Fruit fly (Drosophila melanogaster) whole organism, embryonic: ENCODE data around the gene CG14650.

Source experiments
- Adf1 ChIP-seq: fragments of 200-800 bp; sonication (Bioruptor generic); IDR thresholded peaks from 2 replicates; pipeline ENCODE4 v1.3.6; 2022; ENCODE audit warnings: missing biosample characterization, missing genetic modification characterization
- Bgb ChIP-seq: fragments of 200-800 bp; sonication (Bioruptor generic); IDR thresholded peaks from 2 replicates; pipeline ENCODE4 v1.3.6; 2022; ENCODE audit warnings: missing biosample characterization, missing genetic modification characterization; ENCODE audit not compliant: partially characterized antibody
- CG10147 ChIP-seq: fragments of 200-800 bp; sonication (Bioruptor generic); optimal IDR thresholded peaks from 2 replicates; lab custom pipeline; 2019; ENCODE audit warnings: missing biosample characterization, mild to moderate bottlenecking, missing genetic modification characterization, moderate library complexity
- CG10267 ChIP-seq: fragments of 200-800 bp; sonication (Bioruptor generic); optimal IDR thresholded peaks from 2 replicates; lab custom pipeline; 2018; ENCODE audit warnings: missing biosample characterization, mild to moderate bottlenecking, missing genetic modification characterization, moderate library complexity
- CG11247 ChIP-seq: fragments of 200-800 bp; sonication (Bioruptor generic); IDR thresholded peaks from 2 replicates; pipeline ENCODE4 v1.3.6; 2022; ENCODE audit warnings: missing biosample characterization, missing genetic modification characterization
- CG17829 ChIP-seq: fragments of 200-800 bp; optimal IDR thresholded peaks from 2 replicates; lab custom pipeline; 2019; ENCODE audit warnings: missing biosample characterization, mild to moderate bottlenecking, missing genetic modification characterization, moderate library complexity
- CG3065 ChIP-seq: fragments of 200-800 bp; sonication (Bioruptor generic); optimal IDR thresholded peaks from 2 replicates; lab custom pipeline; 2016; ENCODE audit warnings: missing biosample characterization, missing genetic modification characterization
- CG3163 ChIP-seq: fragments of 200-800 bp; sonication (Bioruptor generic); optimal IDR thresholded peaks from 3 replicates; lab custom pipeline; 2016; ENCODE audit warnings: missing biosample characterization, missing genetic modification characterization
- CG32767 ChIP-seq: fragments of 200-800 bp; sonication (Bioruptor generic); IDR thresholded peaks from 2 replicates; pipeline ENCODE4 v1.3.6; 2022; ENCODE audit warnings: missing biosample characterization, missing genetic modification characterization
- CG33557 ChIP-seq: fragments of 200-800 bp; sonication (Bioruptor generic); optimal IDR thresholded peaks from 2 replicates; lab custom pipeline; 2019; ENCODE audit warnings: missing biosample characterization, mild to moderate bottlenecking, missing genetic modification characterization, moderate library complexity
- CG4617 ChIP-seq: fragments of 200-800 bp; sonication (Bioruptor generic); optimal IDR thresholded peaks from 3 replicates; lab custom pipeline; 2016; ENCODE audit warnings: missing biosample characterization, missing genetic modification characterization, borderline replicate concordance
- CG4707 ChIP-seq: fragments of 200-800 bp; sonication (Bioruptor generic); optimal IDR thresholded peaks from 2 replicates; lab custom pipeline; 2018; ENCODE audit warnings: missing biosample characterization, mild to moderate bottlenecking, missing genetic modification characterization, moderate library complexity
- CG7963 ChIP-seq: fragments of 200-800 bp; sonication (Bioruptor generic); IDR thresholded peaks from 3 replicates; pipeline ENCODE4 v1.3.6; 2022; ENCODE audit warnings: missing biosample characterization, missing genetic modification characterization; ENCODE audit not compliant: partially characterized antibody
- CG8290 ChIP-seq, 3 experiments: fragments of 200-800 bp; sonication (Bioruptor generic); optimal IDR thresholded peaks; 2 replicates each; lab custom pipeline; 2016 to 2019; ENCODE audit warnings: missing biosample characterization in 3 of 3, missing genetic modification characterization in 3 of 3, mild to moderate bottlenecking in 2 of 3, moderate library complexity in 1 of 3
- CG9727 ChIP-seq: fragments of 200-800 bp; sonication (Bioruptor generic); optimal IDR thresholded peaks from 3 replicates; lab custom pipeline; 2017; ENCODE audit warnings: missing biosample characterization, mild to moderate bottlenecking, missing genetic modification characterization
- CG9876 ChIP-seq: fragments of 200-800 bp; sonication (Bioruptor generic); optimal IDR thresholded peaks from 2 replicates; lab custom pipeline; 2016; ENCODE audit warnings: missing biosample characterization, missing genetic modification characterization
- Dip2 ChIP-seq: fragments of 200-800 bp; sonication (Bioruptor generic); IDR thresholded peaks from 2 replicates; pipeline ENCODE4 v1.3.6; 2022; ENCODE audit warnings: missing biosample characterization, missing genetic modification characterization
- Dll ChIP-seq: fragments of 200-800 bp; sonication (Bioruptor generic); IDR thresholded peaks from 4 replicates; pipeline ENCODE4 v1.3.6; 2022; ENCODE audit warnings: missing biosample characterization, missing genetic modification characterization; ENCODE audit not compliant: partially characterized antibody
- Dp ChIP-seq: fragments of 200-800 bp; sonication (Bioruptor generic); optimal IDR thresholded peaks from 2 replicates; lab custom pipeline; 2018; ENCODE audit warnings: missing biosample characterization, mild to moderate bottlenecking, missing genetic modification characterization, moderate library complexity
- Dref ChIP-seq: fragments of 200-800 bp; sonication (Bioruptor generic); IDR thresholded peaks from 2 replicates; pipeline ENCODE4 v1.3.6; 2022; ENCODE audit warnings: missing biosample characterization, missing genetic modification characterization
- Kr ChIP-seq: fragments of 200-800 bp; sonication (Bioruptor generic); optimal IDR thresholded peaks from 2 replicates; lab custom pipeline; 2017; ENCODE audit warnings: missing biosample characterization, mild to moderate bottlenecking, missing genetic modification characterization
- Lim3 ChIP-seq: fragments of 200-800 bp; sonication (Bioruptor generic); IDR thresholded peaks from 2 replicates; pipeline ENCODE4 v1.3.6; 2022; ENCODE audit warnings: missing biosample characterization, missing genetic modification characterization
- NC2β ChIP-seq: fragments of 200-800 bp; sonication (Bioruptor generic); optimal IDR thresholded peaks from 2 replicates; lab custom pipeline; 2016; ENCODE audit warnings: missing biosample characterization, missing genetic modification characterization
- Nf-YA ChIP-seq: fragments of 200-800 bp; sonication (Bioruptor generic); IDR thresholded peaks from 2 replicates; pipeline ENCODE4 v1.3.6; 2022; ENCODE audit warnings: missing biosample characterization, missing genetic modification characterization
- Nf-YB ChIP-seq: fragments of 200-800 bp; sonication (Bioruptor generic); optimal IDR thresholded peaks from 3 replicates; lab custom pipeline; 2019; ENCODE audit warnings: missing biosample characterization, mild to moderate bottlenecking, missing genetic modification characterization, moderate library complexity
- PHDP ChIP-seq: fragments of 200-800 bp; sonication (Bioruptor generic); optimal IDR thresholded peaks from 3 replicates; lab custom pipeline; 2018; ENCODE audit warnings: missing biosample characterization, mild to moderate bottlenecking, missing genetic modification characterization, moderate library complexity
- Ravus ChIP-seq: fragments of 200-800 bp; sonication (Bioruptor generic); IDR thresholded peaks from 2 replicates; pipeline ENCODE4 v1.3.6; 2022; ENCODE audit warnings: missing biosample characterization, missing genetic modification characterization
- Tbp ChIP-seq: fragments of >200 bp; optimal IDR thresholded peaks from 2 replicates; lab custom pipeline; 2018; ENCODE audit warnings: missing biosample characterization, missing genetic modification characterization
- ap ChIP-seq: fragments of 200-800 bp; sonication (Bioruptor generic); IDR thresholded peaks from 2 replicates; pipeline ENCODE4 v1.3.6; 2022; ENCODE audit warnings: missing biosample characterization, missing genetic modification characterization
- br ChIP-seq: fragments of >200 bp; optimal IDR thresholded peaks from 2 replicates; lab custom pipeline; 2017
- btn ChIP-seq: fragments of 200-800 bp; sonication (Bioruptor generic); optimal IDR thresholded peaks from 2 replicates; lab custom pipeline; 2016; ENCODE audit warnings: missing biosample characterization, missing genetic modification characterization
- cg ChIP-seq: fragments of 200-800 bp; sonication (Bioruptor generic); optimal IDR thresholded peaks from 3 replicates; lab custom pipeline; 2019; ENCODE audit warnings: missing biosample characterization, mild to moderate bottlenecking, missing genetic modification characterization, moderate library complexity
- crc ChIP-seq: fragments of 200-800 bp; sonication (Bioruptor generic); optimal IDR thresholded peaks from 2 replicates; lab custom pipeline; 2016; ENCODE audit warnings: missing biosample characterization, missing genetic modification characterization
- croc ChIP-seq: fragments of 200-800 bp; sonication (Bioruptor generic); conservative IDR thresholded peaks from 3 replicates; pipeline ENCODE4 v1.3.6; 2022; ENCODE audit warnings: missing biosample characterization, missing genetic modification characterization
- ems ChIP-seq: fragments of 200-800 bp; sonication (Bioruptor generic); optimal IDR thresholded peaks from 3 replicates; lab custom pipeline; 2016; ENCODE audit warnings: missing biosample characterization, missing genetic modification characterization
- fru ChIP-seq: fragments of >200 bp; optimal IDR thresholded peaks from 2 replicates; lab custom pipeline; 2017
- fu2 ChIP-seq: fragments of 200-800 bp; sonication (Bioruptor generic); optimal IDR thresholded peaks from 2 replicates; lab custom pipeline; 2016; ENCODE audit warnings: missing biosample characterization, missing genetic modification characterization
- gcm ChIP-seq: fragments of 200-800 bp; sonication (Bioruptor generic); optimal IDR thresholded peaks from 2 replicates; lab custom pipeline; 2019; ENCODE audit warnings: missing biosample characterization, mild to moderate bottlenecking, missing genetic modification characterization, moderate library complexity
- gsb ChIP-seq: fragments of 200-800 bp; sonication (Bioruptor generic); IDR thresholded peaks from 2 replicates; pipeline ENCODE4 v1.3.6; 2022; ENCODE audit warnings: missing biosample characterization, missing genetic modification characterization
- hkb ChIP-seq, 2 experiments: fragments of 200-800 bp in 1 of 2; fragments of >200 bp in 1 of 2; sonication (Bioruptor generic) in 1 of 2; IDR thresholded peaks in 1 of 2; optimal IDR thresholded peaks in 1 of 2; 2 replicates each; pipeline versions ENCODE4 v1.3.6 to Lab custom; 2017 to 2022; ENCODE audit warnings: missing biosample characterization in 1 of 2, missing genetic modification characterization in 1 of 2
- insv ChIP-seq, 2 experiments: fragments of 200-800 bp; sonication (Bioruptor generic); optimal IDR thresholded peaks; 3 replicates each; lab custom pipeline; 2016 to 2018; ENCODE audit warnings: missing biosample characterization in 2 of 2, missing genetic modification characterization in 2 of 2
- kay ChIP-seq: fragments of 200-800 bp; sonication (Bioruptor generic); optimal IDR thresholded peaks from 2 replicates; lab custom pipeline; 2016; ENCODE audit warnings: missing biosample characterization, missing genetic modification characterization
- lmd ChIP-seq: fragments of 200-800 bp; sonication (Bioruptor generic); IDR thresholded peaks from 2 replicates; pipeline ENCODE4 v1.3.6; 2022; ENCODE audit warnings: missing biosample characterization, missing genetic modification characterization
- nau ChIP-seq: fragments of 200-800 bp; sonication (Bioruptor generic); optimal IDR thresholded peaks from 3 replicates; lab custom pipeline; 2017; ENCODE audit warnings: missing biosample characterization, mild to moderate bottlenecking, missing genetic modification characterization, missing genetic modification reagents
- nmo ChIP-seq: fragments of 200-800 bp; sonication (Bioruptor generic); optimal IDR thresholded peaks from 2 replicates; lab custom pipeline; 2018; ENCODE audit warnings: missing biosample characterization, mild to moderate bottlenecking, missing genetic modification characterization, moderate library complexity
- pan ChIP-seq, 4 experiments: fragments of >200 bp in 3 of 4; fragments of 200-800 bp in 1 of 4; sonication (Bioruptor generic) in 1 of 4; optimal IDR thresholded peaks in 3 of 4; IDR thresholded peaks in 1 of 4; 2 replicates each; pipeline versions ENCODE4 v1.3.6 to Lab custom; 2017 to 2022; ENCODE audit warnings: missing biosample characterization in 2 of 4, missing genetic modification characterization in 2 of 4, mixed read lengths in 1 of 4
- pho ChIP-seq: fragments of 200-800 bp; sonication (Bioruptor generic); optimal IDR thresholded peaks from 2 replicates; lab custom pipeline; 2016; ENCODE audit warnings: missing biosample characterization, missing genetic modification characterization
- pum ChIP-seq: fragments of 200-800 bp; sonication (Bioruptor generic); optimal IDR thresholded peaks from 2 replicates; lab custom pipeline; 2016; ENCODE audit warnings: missing biosample characterization, missing genetic modification characterization
- salm ChIP-seq: fragments of 200-800 bp; sonication (Bioruptor generic); optimal IDR thresholded peaks from 2 replicates; lab custom pipeline; 2018; ENCODE audit warnings: missing biosample characterization, mild to moderate bottlenecking, missing genetic modification characterization
- unc-4 ChIP-seq: fragments of 200-800 bp; sonication (Bioruptor generic); IDR thresholded peaks from 2 replicates; pipeline ENCODE4 v1.3.6; 2022; ENCODE audit warnings: missing biosample characterization, missing genetic modification characterization; ENCODE audit not compliant: partially characterized antibody
- yki ChIP-seq: fragments of >200 bp; optimal IDR thresholded peaks from 3 replicates; lab custom pipeline; 2018

The CG14650 gene

dm6 chr3R:4390133-4390532, 47.1 kb upstream of the CG14650 start, which contains the start of gene CG14646 (continued):
- no peak for TF ChIP-seq gcm (GFP tag; lab: Kevin White, UChicago)
- TF ChIP-seq Ravus = no peak
- TF ChIP-seq fru (lab: Kevin White, UChicago) = no peak
- TF ChIP-seq nmo (GFP tag; lab: Kevin White, UChicago) = no peak
- no peak for TF ChIP-seq CG11247 (GFP tag; lab: Robert Waterston, UW)
- no peak for TF ChIP-seq Kr (GFP tag; lab: Kevin White, UChicago)
- no peak for TF ChIP-seq Nf-YA (GFP tag; lab: Robert Waterston, UW)
- peak; percentile 89 for TF ChIP-seq Bgb (GFP tag; lab: Robert Waterston, UW)
- peak; percentile 94 for TF ChIP-seq unc-4 (GFP tag; lab: Robert Waterston, UW)
- TF ChIP-seq croc (GFP tag; lab: Robert Waterston, UW) = no peak
- no peak for TF ChIP-seq CG9727
- TF ChIP-seq br = no peak
- no peak for TF ChIP-seq Tbp (GFP tag; lab: Kevin White, UChicago)
- no peak for TF ChIP-seq crc (GFP tag; lab: Kevin White, UChicago)
- TF ChIP-seq CG10267 (tag; lab: Kevin White, UChicago) = peak; percentile 20
- no peak for TF ChIP-seq salm (tag; lab: Kevin White, UChicago)
- TF ChIP-seq ap (GFP tag; lab: Robert Waterston, UW) = no peak
- TF ChIP-seq Dip2 (GFP tag; lab: Robert Waterston, UW) = no peak
- TF ChIP-seq Nf-YB = no peak
- TF ChIP-seq hkb (optimal IDR thresholded peaks at IDR 0.05; lab: Kevin White, UChicago) = no peak
- no peak for TF ChIP-seq hkb (GFP tag; IDR thresholded peaks at IDR 0.05; lab: Robert Waterston, UW)
- TF ChIP-seq CG33557 (GFP tag; lab: Kevin White, UChicago) = no peak
- no peak for TF ChIP-seq NC2β
- no peak for TF ChIP-seq lmd
- TF ChIP-seq CG4707 (GFP tag; lab: Kevin White, UChicago) = no peak
- peak; percentile 86 for TF ChIP-seq Dll (GFP tag; lab: Robert Waterston, UW)
- no peak for TF ChIP-seq Adf1 (GFP tag; lab: Robert Waterston, UW)
- peak; percentile 93 for TF ChIP-seq Dp
- TF ChIP-seq CG7963 (GFP tag; lab: Robert Waterston, UW) = peak; percentile 66
- TF ChIP-seq kay (GFP tag; lab: Kevin White, UChicago) = no peak
- TF ChIP-seq ems (GFP tag; lab: Kevin White, UChicago) = no peak
- TF ChIP-seq yki (lab: Kevin White, UChicago) = no peak
- TF ChIP-seq CG8290 (GFP tag; optimal IDR thresholded peaks at IDR 0.05; lab: Kevin White, UChicago) = no peak
- TF ChIP-seq CG8290 (tag; optimal IDR thresholded peaks at IDR 0.05; lab: Kevin White, UChicago) = peak in 1 of 2 experiments; percentile 40
- no peak for TF ChIP-seq pan (optimal IDR thresholded peaks at IDR 0.05; lab: Kevin White, UChicago)
- TF ChIP-seq pan (GFP tag; optimal IDR thresholded peaks at IDR 0.05 in 1 of 2, IDR thresholded peaks at IDR 0.05 in 1 of 2) = no peak
- TF ChIP-seq nau (GFP tag; lab: Kevin White, UChicago) = no peak
- no peak for TF ChIP-seq CG10147 (GFP tag; lab: Kevin White, UChicago)
- TF ChIP-seq pho (GFP tag; lab: Kevin White, UChicago) = no peak
- no peak for TF ChIP-seq CG3163 (GFP tag; lab: Kevin White, UChicago)
- no peak for TF ChIP-seq CG32767 (GFP tag; lab: Robert Waterston, UW)
- no peak for TF ChIP-seq btn (GFP tag; lab: Kevin White, UChicago)
- TF ChIP-seq pum (GFP tag; lab: Kevin White, UChicago) = no peak
- no peak for TF ChIP-seq gsb (GFP tag; lab: Robert Waterston, UW)
- TF ChIP-seq CG4617 (GFP tag; lab: Kevin White, UChicago) = peak; percentile 55
- TF ChIP-seq cg (GFP tag; lab: Kevin White, UChicago) = no peak
- TF ChIP-seq CG3065 (GFP tag; lab: Kevin White, UChicago) = no peak
- TF ChIP-seq PHDP (tag; lab: Kevin White, UChicago) = no peak
- TF ChIP-seq Dref (GFP tag; lab: Robert Waterston, UW) = peak; percentile 83
- TF ChIP-seq Lim3 (GFP tag; lab: Robert Waterston, UW) = no peak
- no peak for TF ChIP-seq fu2 (GFP tag; lab: Kevin White, UChicago)
- TF ChIP-seq CG9876 (GFP tag; lab: Kevin White, UChicago) = no peak
- no peak for TF ChIP-seq insv (GFP tag; optimal IDR thresholded peaks at IDR 0.05; lab: Kevin White, UChicago)
- peak; percentile 8 for TF ChIP-seq CG17829 (tag; lab: Kevin White, UChicago)
